Fruit fly (Drosophila melanogaster) whole organism, embryonic: Measurements from ENCODE around the gene jim.

ENCODE experiments used
- CG10543 ChIP-seq: fragments of 200-800 bp; sonication (Bioruptor generic); optimal IDR thresholded peaks from 3 replicates; lab custom pipeline; 2017; ENCODE audit warnings: missing biosample characterization, mild to moderate bottlenecking, missing genetic modification characterization, moderate library complexity
- CG11695 ChIP-seq: fragments of 200-800 bp; sonication (Bioruptor generic); IDR thresholded peaks from 3 replicates; pipeline ENCODE4 v1.3.6; 2022; ENCODE audit warnings: missing biosample characterization, missing genetic modification characterization
- CG12744 ChIP-seq: fragments of 200-800 bp; sonication (Bioruptor generic); optimal IDR thresholded peaks from 2 replicates; lab custom pipeline; 2016; ENCODE audit warnings: missing biosample characterization, missing genetic modification characterization
- CG13894 ChIP-seq: fragments of 200-800 bp; sonication (Bioruptor generic); optimal IDR thresholded peaks from 3 replicates; lab custom pipeline; 2018; ENCODE audit warnings: missing biosample characterization, mild to moderate bottlenecking, missing genetic modification characterization, moderate library complexity
- CG17612 ChIP-seq: fragments of 200-800 bp; sonication (Bioruptor generic); IDR thresholded peaks from 2 replicates; pipeline ENCODE4 v1.3.6; 2022; ENCODE audit warnings: missing biosample characterization, missing genetic modification characterization
- CG17802 ChIP-seq: fragments of 200-800 bp; sonication (Bioruptor generic); optimal IDR thresholded peaks from 2 replicates; lab custom pipeline; 2018; ENCODE audit warnings: missing biosample characterization, mild to moderate bottlenecking, missing genetic modification characterization, moderate library complexity
- CG1792 ChIP-seq: fragments of 200-800 bp; sonication (Bioruptor generic); optimal IDR thresholded peaks from 2 replicates; lab custom pipeline; 2016; ENCODE audit warnings: missing biosample characterization, missing genetic modification characterization
- CG18619 ChIP-seq: fragments of 200-800 bp; sonication (Bioruptor generic); optimal IDR thresholded peaks from 3 replicates; lab custom pipeline; 2017; ENCODE audit warnings: missing biosample characterization, mild to moderate bottlenecking, missing genetic modification characterization
- CG3065 ChIP-seq: fragments of 200-800 bp; sonication (Bioruptor generic); optimal IDR thresholded peaks from 2 replicates; lab custom pipeline; 2016; ENCODE audit warnings: missing biosample characterization, missing genetic modification characterization
- CG33213 ChIP-seq: fragments of 200-800 bp; sonication (Bioruptor generic); optimal IDR thresholded peaks from 3 replicates; lab custom pipeline; 2016; ENCODE audit warnings: missing biosample characterization, missing genetic modification characterization
- CG3838 ChIP-seq: fragments of 200-800 bp; sonication (Bioruptor generic); optimal IDR thresholded peaks from 3 replicates; lab custom pipeline; 2016; ENCODE audit warnings: missing biosample characterization, missing genetic modification characterization
- CG4424 ChIP-seq: fragments of 200-800 bp; sonication (Bioruptor generic); optimal IDR thresholded peaks from 3 replicates; lab custom pipeline; 2016; ENCODE audit warnings: missing biosample characterization, missing genetic modification characterization
- CG4730 ChIP-seq: fragments of 200-800 bp; sonication (Bioruptor generic); IDR thresholded peaks from 2 replicates; pipeline ENCODE4 v1.3.6; 2022; ENCODE audit warnings: missing biosample characterization, missing genetic modification characterization
- CG5180 ChIP-seq: fragments of 200-800 bp; sonication (Bioruptor generic); optimal IDR thresholded peaks from 3 replicates; lab custom pipeline; 2017; ENCODE audit warnings: missing biosample characterization, missing genetic modification characterization, mild to moderate bottlenecking, moderate library complexity, missing genetic modification reagents
- CG6683 ChIP-seq: fragments of 200-800 bp; sonication (Bioruptor generic); optimal IDR thresholded peaks from 2 replicates; lab custom pipeline; 2017; ENCODE audit warnings: missing biosample characterization, mild to moderate bottlenecking, missing genetic modification characterization, missing genetic modification reagents
- CG7745 ChIP-seq: fragments of 200-800 bp; sonication (Bioruptor generic); optimal IDR thresholded peaks from 2 replicates; lab custom pipeline; 2018; ENCODE audit warnings: missing biosample characterization, mild to moderate bottlenecking, missing genetic modification characterization, moderate library complexity
- CG8944 ChIP-seq: fragments of 200-800 bp; sonication (Bioruptor generic); optimal IDR thresholded peaks from 3 replicates; lab custom pipeline; 2016; ENCODE audit warnings: missing biosample characterization, missing genetic modification characterization
- CG9727 ChIP-seq: fragments of 200-800 bp; sonication (Bioruptor generic); optimal IDR thresholded peaks from 3 replicates; lab custom pipeline; 2017; ENCODE audit warnings: missing biosample characterization, mild to moderate bottlenecking, missing genetic modification characterization
- Camta ChIP-seq: fragments of 200-800 bp; sonication (Bioruptor generic); optimal IDR thresholded peaks from 2 replicates; lab custom pipeline; 2016; ENCODE audit warnings: missing biosample characterization, missing genetic modification characterization
- CoRest ChIP-seq: fragments of 200-800 bp; sonication (Bioruptor generic); optimal IDR thresholded peaks from 3 replicates; lab custom pipeline; 2018; ENCODE audit warnings: missing biosample characterization, mild to moderate bottlenecking, missing genetic modification characterization, moderate library complexity
- Drgx ChIP-seq: fragments of 200-800 bp; sonication (Bioruptor generic); IDR thresholded peaks from 2 replicates; pipeline ENCODE4 v1.3.6; 2022; ENCODE audit warnings: missing biosample characterization, missing genetic modification characterization
- Hr78 ChIP-seq, 2 experiments: fragments of 200-800 bp in 1 of 2; fragments of >200 bp in 1 of 2; sonication (Bioruptor generic) in 1 of 2; optimal IDR thresholded peaks; 2 replicates each; lab custom pipeline; 2017 to 2019; ENCODE audit warnings: missing biosample characterization in 2 of 2, missing genetic modification characterization in 2 of 2, mild to moderate bottlenecking in 1 of 2, moderate library complexity in 1 of 2
- NC2α ChIP-seq: fragments of 200-800 bp; sonication (Bioruptor generic); optimal IDR thresholded peaks from 2 replicates; lab custom pipeline; 2016; ENCODE audit warnings: missing biosample characterization, missing genetic modification characterization
- NFAT ChIP-seq: fragments of 200-800 bp; sonication (Bioruptor generic); IDR thresholded peaks from 2 replicates; pipeline ENCODE4 v1.3.6; 2022; ENCODE audit warnings: missing biosample characterization, missing genetic modification characterization
- Nf-YA ChIP-seq: fragments of 200-800 bp; sonication (Bioruptor generic); IDR thresholded peaks from 2 replicates; pipeline ENCODE4 v1.3.6; 2022; ENCODE audit warnings: missing biosample characterization, missing genetic modification characterization
- NfI ChIP-seq: fragments of 200-800 bp; sonication (Bioruptor generic); optimal IDR thresholded peaks from 3 replicates; lab custom pipeline; 2018; ENCODE audit warnings: missing biosample characterization, mild to moderate bottlenecking, missing genetic modification characterization, moderate library complexity
- Rx ChIP-seq: fragments of 200-800 bp; sonication (Bioruptor generic); IDR thresholded peaks from 2 replicates; pipeline ENCODE4 v1.3.6; 2022; ENCODE audit warnings: missing biosample characterization, missing genetic modification characterization
- Side ChIP-seq: fragments of 200-800 bp; sonication (Bioruptor generic); optimal IDR thresholded peaks from 2 replicates; lab custom pipeline; 2016; ENCODE audit warnings: missing biosample characterization, missing genetic modification characterization
- Trl ChIP-seq, 3 experiments: fragments of >200 bp in 2 of 3; fragments of 200-800 bp in 1 of 3; sonication (Bioruptor generic) in 1 of 3; optimal IDR thresholded peaks; 2 replicates in 1 of 3; 3 replicates in 2 of 3; lab custom pipeline; 2016 to 2017; ENCODE audit warnings: missing biosample characterization in 1 of 3, missing genetic modification characterization in 1 of 3
- abd-A ChIP-seq: fragments of 200-800 bp; sonication (Bioruptor generic); optimal IDR thresholded peaks from 3 replicates; lab custom pipeline; 2019; ENCODE audit warnings: missing biosample characterization, mild to moderate bottlenecking, missing genetic modification characterization, moderate library complexity
- bbx ChIP-seq: fragments of 200-800 bp; sonication (Bioruptor generic); IDR thresholded peaks from 2 replicates; pipeline ENCODE4 v1.3.6; 2022; ENCODE audit warnings: missing biosample characterization, missing genetic modification characterization; ENCODE audit not compliant: partially characterized antibody
- cg ChIP-seq: fragments of 200-800 bp; sonication (Bioruptor generic); optimal IDR thresholded peaks from 3 replicates; lab custom pipeline; 2019; ENCODE audit warnings: missing biosample characterization, mild to moderate bottlenecking, missing genetic modification characterization, moderate library complexity
- dan ChIP-seq: fragments of 200-800 bp; sonication (Bioruptor generic); IDR thresholded peaks from 2 replicates; pipeline ENCODE4 v1.3.6; 2022; ENCODE audit warnings: missing biosample characterization, missing genetic modification characterization
- eve ChIP-seq, 2 experiments: fragments of >200 bp; optimal IDR thresholded peaks; 2 replicates each; lab custom pipeline; 2017; ENCODE audit warnings: missing biosample characterization in 2 of 2, missing genetic modification characterization in 2 of 2
- ewg ChIP-seq: fragments of 200-800 bp; sonication (Bioruptor generic); optimal IDR thresholded peaks from 3 replicates; lab custom pipeline; 2017; ENCODE audit warnings: mild to moderate bottlenecking, missing biosample characterization, missing genetic modification reagents, missing genetic modification characterization
- fru ChIP-seq: fragments of >200 bp; optimal IDR thresholded peaks from 2 replicates; lab custom pipeline; 2017
- grau ChIP-seq: fragments of 200-800 bp; optimal IDR thresholded peaks from 3 replicates; lab custom pipeline; 2019; ENCODE audit warnings: missing biosample characterization, mild to moderate bottlenecking, missing genetic modification characterization, moderate library complexity
- knrl ChIP-seq: fragments of 200-800 bp; sonication (Bioruptor generic); IDR thresholded peaks from 3 replicates; pipeline ENCODE4 v1.3.6; 2022; ENCODE audit warnings: missing biosample characterization, missing genetic modification characterization; ENCODE audit not compliant: partially characterized antibody
- mld ChIP-seq: fragments of 200-800 bp; sonication (Bioruptor generic); IDR thresholded peaks from 3 replicates; pipeline ENCODE4 v1.3.6; 2022; ENCODE audit warnings: missing biosample characterization, missing genetic modification characterization; ENCODE audit not compliant: partially characterized antibody
- onecut ChIP-seq: fragments of 200-800 bp; sonication (Bioruptor generic); IDR thresholded peaks from 2 replicates; pipeline ENCODE4 v1.3.6; 2022; ENCODE audit warnings: missing biosample characterization, missing genetic modification characterization
- otp ChIP-seq: fragments of 200-800 bp; sonication (Bioruptor generic); IDR thresholded peaks from 3 replicates; pipeline ENCODE4, ENCODE4 v1.3.6; 2022; ENCODE audit warnings: missing biosample characterization, missing genetic modification characterization
- pzg ChIP-seq: fragments of 200-800 bp; sonication (Bioruptor generic); optimal IDR thresholded peaks from 3 replicates; lab custom pipeline; 2018; ENCODE audit warnings: missing biosample characterization, mild to moderate bottlenecking, missing genetic modification characterization, moderate library complexity
- ranshi ChIP-seq: fragments of 200-800 bp; sonication (Bioruptor generic); IDR thresholded peaks from 2 replicates; pipeline ENCODE4 v1.3.6; 2022; ENCODE audit warnings: missing biosample characterization, missing genetic modification characterization
- sens-2 ChIP-seq: fragments of 200-800 bp; sonication (Bioruptor generic); IDR thresholded peaks from 2 replicates; pipeline ENCODE4 v1.3.6; 2022; ENCODE audit warnings: missing biosample characterization, missing genetic modification characterization
- shn ChIP-seq: fragments of 200-800 bp; sonication (Bioruptor generic); optimal IDR thresholded peaks from 3 replicates; lab custom pipeline; 2016; ENCODE audit warnings: missing biosample characterization, missing genetic modification characterization
- stwl ChIP-seq: fragments of 200-800 bp; sonication (Bioruptor generic); optimal IDR thresholded peaks from 3 replicates; lab custom pipeline; 2018; ENCODE audit warnings: missing biosample characterization, mild to moderate bottlenecking, missing genetic modification characterization, moderate library complexity
- sug ChIP-seq: fragments of 200-800 bp; optimal IDR thresholded peaks from 2 replicates; lab custom pipeline; 2019; ENCODE audit warnings: missing biosample characterization, mild to moderate bottlenecking, missing genetic modification characterization, moderate library complexity
- toy ChIP-seq: fragments of 200-800 bp; sonication (Bioruptor generic); IDR thresholded peaks from 2 replicates; pipeline ENCODE4 v1.3.6; 2022; ENCODE audit warnings: missing biosample characterization, missing genetic modification characterization
- zf30C ChIP-seq: fragments of 200-800 bp; sonication (Bioruptor generic); optimal IDR thresholded peaks from 3 replicates; lab custom pipeline; 2018; ENCODE audit warnings: missing biosample characterization, mild to moderate bottlenecking, missing genetic modification characterization

Gene jim

dm6 chr3L:22837651-22838614 lies 2.9 kb upstream of the jim start (continued):
- TF ChIP-seq toy (no peak), abd-A (tag; lab: Kevin White, UChicago) (no peak), zf30C (GFP tag; lab: Kevin White, UChicago) (no peak), bbx (GFP tag; lab: Robert Waterston, UW) (no peak), fru (lab: Kevin White, UChicago) (no peak), dan (no peak), CG7745 (tag; lab: Kevin White, UChicago) (no peak), CG33213 (no peak), knrl (GFP tag; lab: Robert Waterston, UW) (no peak), Drgx (peak; percentile 53; the same call in 1 of the 2 replicates), CG4424 (no peak), ranshi (no peak), CG17802 (tag; lab: Kevin White, UChicago) (no peak), grau (no peak), ewg (GFP tag; lab: Kevin White, UChicago) (no peak), CG9727 (no peak), CG1792 (GFP tag; lab: Kevin White, UChicago) (no peak), NFAT (0 out of 2 replicates have a peak, but pooled peaks have one; percentile 21), NfI (GFP tag; lab: Kevin White, UChicago) (no peak), onecut (no peak), CG6683 (GFP tag; lab: Kevin White, UChicago) (no peak), Camta (GFP tag; lab: Kevin White, UChicago) (no peak), sug (tag; lab: Kevin White, UChicago) (peak; percentile 68), CG18619 (GFP tag; lab: Kevin White, UChicago) (no peak), pzg (GFP tag; lab: Kevin White, UChicago) (no peak), eve (GFP tag; optimal IDR thresholded peaks at IDR 0.05; lab: Kevin White, UChicago) (no peak), CG8944 (GFP tag; lab: Kevin White, UChicago) (no peak), CG17612 (GFP tag; lab: Robert Waterston, UW) (no peak), Nf-YA (no peak), CG12744 (GFP tag; lab: Kevin White, UChicago) (no peak), Hr78 (GFP tag; optimal IDR thresholded peaks at IDR 0.05; lab: Kevin White, UChicago) (no peak), shn (GFP tag; lab: Kevin White, UChicago) (no peak), NC2α (GFP tag; lab: Kevin White, UChicago) (no peak), CG5180 (GFP tag; lab: Kevin White, UChicago) (no peak), sens-2 (GFP tag; lab: Robert Waterston, UW) (no peak), Trl (optimal IDR thresholded peaks at IDR 0.05; lab: Kevin White, UChicago) (peak; percentile 39 to 76), Trl (GFP tag; optimal IDR thresholded peaks at IDR 0.05; lab: Kevin White, UChicago) (no peak), CG13894 (tag; lab: Kevin White, UChicago) (peak; percentile 77), Rx (GFP tag; lab: Robert Waterston, UW) (no peak), stwl (tag; lab: Kevin White, UChicago) (no peak), Side (GFP tag; lab: Kevin White, UChicago) (no peak), CG3838 (no peak), mld (GFP tag; lab: Robert Waterston, UW) (no peak), otp (no peak), CG3065 (GFP tag; lab: Kevin White, UChicago) (no peak), CG10543 (GFP tag; lab: Kevin White, UChicago) (peak; percentile 76), CG11695 (GFP tag; lab: Robert Waterston, UW) (no peak), CoRest (tag; lab: Kevin White, UChicago) (no peak), CG4730 (no peak), cg (GFP tag; lab: Kevin White, UChicago) (peak; percentile 42)
